Fruit fly (Drosophila melanogaster): ENCODE measurements around the gene CG42591.

DNA sequence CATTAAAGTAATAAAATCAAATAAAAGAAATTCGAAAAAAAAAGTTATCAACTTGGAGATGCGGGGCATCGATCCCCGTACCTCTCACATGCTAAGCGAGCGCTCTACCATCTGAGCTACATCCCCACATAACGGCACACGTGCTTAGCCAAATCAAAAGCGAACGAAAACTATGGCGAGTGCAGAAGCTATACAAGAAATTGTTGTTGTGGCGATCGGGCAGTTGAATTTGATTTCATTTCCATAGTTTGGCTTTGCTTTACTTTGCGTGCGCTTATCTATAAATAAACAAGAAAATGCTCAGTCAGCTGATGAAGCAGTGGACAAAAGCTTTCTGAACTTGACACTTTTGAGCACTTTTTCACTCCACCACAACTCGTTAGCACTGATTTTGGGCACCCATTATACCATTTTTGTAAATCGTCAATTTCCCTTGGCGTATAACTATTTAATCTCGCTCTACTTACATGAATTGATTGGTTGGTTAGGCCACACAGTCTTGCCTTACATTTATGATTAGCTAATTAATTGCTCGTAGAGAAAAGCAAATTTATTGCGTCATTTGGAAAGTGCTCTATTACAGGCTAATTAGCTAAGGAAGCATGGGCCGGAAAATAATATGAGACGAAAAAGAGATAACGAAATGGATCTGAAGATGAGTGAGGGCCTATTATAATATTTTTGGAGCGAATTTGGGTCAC, 41.1 kb downstream of the CG42591 start:
- TF ChIP-seq CG14711 (tag; optimal IDR thresholded peaks at IDR 0.05) (no peak), bab1 (GFP tag; optimal IDR thresholded peaks at IDR 0.05) (no peak), Hr96 (GFP tag; optimal IDR thresholded peaks at IDR 0.05) (no peak)

All from whole organism, adult.